Fruit fly (Drosophila melanogaster): ENCODE results near the gene CG12481.

DNA sequence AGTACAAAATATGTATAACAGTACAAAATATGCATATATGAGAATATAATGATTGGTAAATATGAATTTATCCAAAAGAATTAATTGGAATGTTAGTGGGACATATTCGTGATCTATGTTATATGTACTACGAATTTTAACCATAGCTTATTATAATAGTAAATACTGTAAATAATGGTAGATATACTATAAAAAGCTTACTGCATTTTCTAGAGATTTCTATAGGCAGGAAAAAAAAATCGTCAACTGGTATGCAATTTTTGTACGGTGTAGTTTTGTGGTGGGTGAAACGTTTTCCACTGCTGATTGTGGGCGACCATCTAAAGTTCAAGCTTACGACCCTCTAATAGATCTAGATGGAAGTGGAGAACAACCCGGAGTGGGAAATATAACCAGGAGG is 29.8 kb downstream of the CG12481 start:
- TF ChIP-seq CTCF (optimal IDR thresholded peaks at IDR 0.05): no peak
- no peak for TF ChIP-seq CG8478 (optimal IDR thresholded peaks at IDR 0.05)

All from S2 (cell line).